Fruit fly (Drosophila melanogaster) whole organism, embryonic: ENCODE data around the gene CG34454.

Source experiments
- Atf-2 ChIP-seq: fragments of 200-800 bp; sonication (Bioruptor generic); optimal IDR thresholded peaks from 2 replicates; lab custom pipeline; 2016; ENCODE audit warnings: missing biosample characterization, missing genetic modification characterization
- Bgb ChIP-seq: fragments of 200-800 bp; sonication (Bioruptor generic); IDR thresholded peaks from 2 replicates; pipeline ENCODE4 v1.3.6; 2022; ENCODE audit warnings: missing biosample characterization, missing genetic modification characterization; ENCODE audit not compliant: partially characterized antibody
- CG10979 ChIP-seq: fragments of 200-800 bp; sonication (Bioruptor generic); optimal IDR thresholded peaks from 2 replicates; lab custom pipeline; 2018; ENCODE audit warnings: missing biosample characterization, mild to moderate bottlenecking, missing genetic modification characterization, moderate library complexity
- CG12104 ChIP-seq: fragments of 200-800 bp; sonication (Bioruptor generic); optimal IDR thresholded peaks from 3 replicates; lab custom pipeline; 2016; ENCODE audit warnings: missing biosample characterization, missing genetic modification characterization
- CG12942 ChIP-seq: fragments of 200-800 bp; sonication (Bioruptor generic); optimal IDR thresholded peaks from 3 replicates; lab custom pipeline; 2016; ENCODE audit warnings: missing biosample characterization, missing genetic modification characterization
- CG16815 ChIP-seq: fragments of 200-800 bp; sonication (Bioruptor generic); optimal IDR thresholded peaks from 3 replicates; lab custom pipeline; 2017; ENCODE audit warnings: missing biosample characterization, mild to moderate bottlenecking, missing genetic modification characterization
- CG18262 ChIP-seq: fragments of 200-800 bp; optimal IDR thresholded peaks from 3 replicates; lab custom pipeline; 2019; ENCODE audit warnings: missing biosample characterization, mild to moderate bottlenecking, missing genetic modification characterization, moderate library complexity
- CG18476 ChIP-seq: fragments of 200-800 bp; sonication (Bioruptor generic); optimal IDR thresholded peaks from 2 replicates; lab custom pipeline; 2016; ENCODE audit warnings: missing biosample characterization, mild to moderate bottlenecking, missing genetic modification characterization
- CG18599 ChIP-seq: fragments of 200-800 bp; sonication (Bioruptor generic); optimal IDR thresholded peaks from 3 replicates; lab custom pipeline; 2017; ENCODE audit warnings: missing biosample characterization, missing genetic modification characterization, mild to moderate bottlenecking, moderate library complexity, missing genetic modification reagents
- CG31365 ChIP-seq: fragments of 200-800 bp; sonication (Bioruptor generic); optimal IDR thresholded peaks from 2 replicates; lab custom pipeline; 2018; ENCODE audit warnings: missing biosample characterization, mild to moderate bottlenecking, missing genetic modification characterization
- CG31441 ChIP-seq: fragments of 200-800 bp; sonication (Bioruptor generic); IDR thresholded peaks from 2 replicates; pipeline ENCODE4 v1.3.6; 2022; ENCODE audit warnings: missing biosample characterization, missing genetic modification characterization
- CG32767 ChIP-seq: fragments of 200-800 bp; sonication (Bioruptor generic); IDR thresholded peaks from 2 replicates; pipeline ENCODE4 v1.3.6; 2022; ENCODE audit warnings: missing biosample characterization, missing genetic modification characterization
- CG33557 ChIP-seq: fragments of 200-800 bp; sonication (Bioruptor generic); optimal IDR thresholded peaks from 2 replicates; lab custom pipeline; 2019; ENCODE audit warnings: missing biosample characterization, mild to moderate bottlenecking, missing genetic modification characterization, moderate library complexity
- CG4424 ChIP-seq: fragments of 200-800 bp; sonication (Bioruptor generic); optimal IDR thresholded peaks from 3 replicates; lab custom pipeline; 2016; ENCODE audit warnings: missing biosample characterization, missing genetic modification characterization
- CG6254 ChIP-seq: fragments of 200-800 bp; sonication (Bioruptor generic); optimal IDR thresholded peaks from 3 replicates; lab custom pipeline; 2017; ENCODE audit warnings: mild to moderate bottlenecking, missing biosample characterization, missing genetic modification reagents, missing genetic modification characterization
- CG8765 ChIP-seq: fragments of 200-800 bp; sonication (Bioruptor generic); IDR thresholded peaks from 2 replicates; pipeline ENCODE4 v1.3.6; 2022; ENCODE audit warnings: missing biosample characterization, missing genetic modification characterization
- CHES-1-like ChIP-seq: fragments of 200-800 bp; sonication (Bioruptor generic); optimal IDR thresholded peaks from 2 replicates; lab custom pipeline; 2016; ENCODE audit warnings: missing biosample characterization, missing genetic modification characterization
- Chrac-16 ChIP-seq: fragments of 200-800 bp; sonication (Bioruptor generic); optimal IDR thresholded peaks from 3 replicates; lab custom pipeline; 2016; ENCODE audit warnings: missing biosample characterization, missing genetic modification characterization
- CkIIα-i1 ChIP-seq: fragments of 200-800 bp; sonication (Bioruptor generic); IDR thresholded peaks from 2 replicates; pipeline ENCODE4 v1.3.6; 2022; ENCODE audit warnings: missing biosample characterization, missing genetic modification characterization
- Dip2 ChIP-seq: fragments of 200-800 bp; sonication (Bioruptor generic); IDR thresholded peaks from 2 replicates; pipeline ENCODE4 v1.3.6; 2022; ENCODE audit warnings: missing biosample characterization, missing genetic modification characterization
- Hmr ChIP-seq: fragments of 200-800 bp; sonication (Bioruptor generic); optimal IDR thresholded peaks from 3 replicates; lab custom pipeline; 2017; ENCODE audit warnings: mild to moderate bottlenecking, missing biosample characterization, missing genetic modification reagents, missing genetic modification characterization
- Ravus ChIP-seq: fragments of 200-800 bp; sonication (Bioruptor generic); IDR thresholded peaks from 2 replicates; pipeline ENCODE4 v1.3.6; 2022; ENCODE audit warnings: missing biosample characterization, missing genetic modification characterization
- Rx ChIP-seq: fragments of 200-800 bp; sonication (Bioruptor generic); IDR thresholded peaks from 2 replicates; pipeline ENCODE4 v1.3.6; 2022; ENCODE audit warnings: missing biosample characterization, missing genetic modification characterization
- Scr ChIP-seq: fragments of 200-800 bp; sonication (Bioruptor generic); IDR thresholded peaks from 2 replicates; pipeline ENCODE4 v1.3.6; 2022; ENCODE audit warnings: missing biosample characterization, missing genetic modification characterization; ENCODE audit not compliant: partially characterized antibody
- Xbp1 ChIP-seq: fragments of 200-800 bp; sonication (Bioruptor generic); optimal IDR thresholded peaks from 3 replicates; lab custom pipeline; 2016; ENCODE audit warnings: missing biosample characterization, mild to moderate bottlenecking, missing genetic modification characterization
- amos ChIP-seq: fragments of 200-800 bp; sonication (Bioruptor generic); IDR thresholded peaks from 2 replicates; pipeline ENCODE4 v1.3.6; 2022; ENCODE audit warnings: missing biosample characterization, missing genetic modification characterization; ENCODE audit not compliant: partially characterized antibody
- ato ChIP-seq: fragments of 200-800 bp; sonication (Bioruptor generic); IDR thresholded peaks from 2 replicates; pipeline ENCODE4 v1.3.6; 2022; ENCODE audit warnings: missing biosample characterization, missing genetic modification characterization; ENCODE audit not compliant: partially characterized antibody
- chn ChIP-seq: fragments of 200-800 bp; sonication (Bioruptor generic); optimal IDR thresholded peaks from 2 replicates; lab custom pipeline; 2016; ENCODE audit warnings: missing biosample characterization, missing genetic modification characterization
- crp ChIP-seq, 2 experiments: fragments of 200-800 bp; sonication (Bioruptor generic); optimal IDR thresholded peaks; 2 replicates in 1 of 2; 3 replicates in 1 of 2; lab custom pipeline; 2017; ENCODE audit warnings: missing biosample characterization in 2 of 2, missing genetic modification characterization in 2 of 2, mild to moderate bottlenecking in 1 of 2, moderate library complexity in 1 of 2
- gem ChIP-seq: fragments of 200-800 bp; sonication (Bioruptor generic); optimal IDR thresholded peaks from 2 replicates; lab custom pipeline; 2019; ENCODE audit warnings: missing biosample characterization, mild to moderate bottlenecking, missing genetic modification characterization, moderate library complexity
- grn ChIP-seq: fragments of 200-800 bp; sonication (Bioruptor generic); optimal IDR thresholded peaks from 3 replicates; lab custom pipeline; 2017; ENCODE audit warnings: missing biosample characterization, missing genetic modification characterization
- ind ChIP-seq: fragments of 200-800 bp; sonication (Bioruptor generic); optimal IDR thresholded peaks from 3 replicates; lab custom pipeline; 2016; ENCODE audit warnings: missing biosample characterization, missing genetic modification characterization
- kay ChIP-seq: fragments of 200-800 bp; sonication (Bioruptor generic); optimal IDR thresholded peaks from 2 replicates; lab custom pipeline; 2016; ENCODE audit warnings: missing biosample characterization, missing genetic modification characterization
- knrl ChIP-seq: fragments of 200-800 bp; sonication (Bioruptor generic); IDR thresholded peaks from 3 replicates; pipeline ENCODE4 v1.3.6; 2022; ENCODE audit warnings: missing biosample characterization, missing genetic modification characterization; ENCODE audit not compliant: partially characterized antibody
- lilli ChIP-seq: fragments of 200-800 bp; sonication (Bioruptor generic); optimal IDR thresholded peaks from 3 replicates; lab custom pipeline; 2016; ENCODE audit warnings: missing biosample characterization, missing genetic modification characterization
- lmd ChIP-seq: fragments of 200-800 bp; sonication (Bioruptor generic); IDR thresholded peaks from 2 replicates; pipeline ENCODE4 v1.3.6; 2022; ENCODE audit warnings: missing biosample characterization, missing genetic modification characterization
- lov ChIP-seq, 2 experiments: fragments of 200-800 bp in 1 of 2; fragments of >200 bp in 1 of 2; sonication (Bioruptor generic) in 1 of 2; IDR thresholded peaks in 1 of 2; optimal IDR thresholded peaks in 1 of 2; 2 replicates in 1 of 2; 3 replicates in 1 of 2; pipeline versions ENCODE4 v1.3.6 to Lab custom; 2017 to 2022; ENCODE audit warnings: missing biosample characterization in 1 of 2, missing genetic modification characterization in 1 of 2
- nmo ChIP-seq: fragments of 200-800 bp; sonication (Bioruptor generic); optimal IDR thresholded peaks from 2 replicates; lab custom pipeline; 2018; ENCODE audit warnings: missing biosample characterization, mild to moderate bottlenecking, missing genetic modification characterization, moderate library complexity
- oc ChIP-seq: fragments of 200-800 bp; sonication (Bioruptor generic); optimal IDR thresholded peaks from 2 replicates; lab custom pipeline; 2018; ENCODE audit warnings: missing biosample characterization, mild to moderate bottlenecking, missing genetic modification characterization, moderate library complexity
- prd ChIP-seq, 3 experiments: fragments of >200 bp in 2 of 3; fragments of 200-800 bp in 1 of 3; sonication (Bioruptor generic) in 1 of 3; optimal IDR thresholded peaks in 2 of 3; IDR thresholded peaks in 1 of 3; 2 replicates in 2 of 3; 3 replicates in 1 of 3; pipeline versions ENCODE4 v1.3.6 to Lab custom; 2017 to 2022; ENCODE audit warnings: missing biosample characterization in 1 of 3, missing genetic modification characterization in 1 of 3
- schlank ChIP-seq: fragments of 200-800 bp; sonication (Bioruptor generic); optimal IDR thresholded peaks from 2 replicates; lab custom pipeline; 2018; ENCODE audit warnings: missing biosample characterization, mild to moderate bottlenecking, missing genetic modification characterization
- sima ChIP-seq: fragments of 200-800 bp; sonication (Bioruptor generic); optimal IDR thresholded peaks from 2 replicates; lab custom pipeline; 2016; ENCODE audit warnings: missing biosample characterization, missing genetic modification characterization
- sna ChIP-seq: fragments of 200-800 bp; sonication (Bioruptor generic); IDR thresholded peaks from 2 replicates; pipeline ENCODE4 v1.3.6; 2022; ENCODE audit warnings: missing biosample characterization, missing genetic modification characterization; ENCODE audit not compliant: partially characterized antibody
- sob ChIP-seq: fragments of 200-800 bp; sonication (Bioruptor generic); IDR thresholded peaks from 2 replicates; pipeline ENCODE4 v1.3.6; 2022; ENCODE audit warnings: missing biosample characterization, missing genetic modification characterization
- sqz ChIP-seq: fragments of 200-800 bp; sonication (Bioruptor generic); optimal IDR thresholded peaks from 3 replicates; lab custom pipeline; 2018; ENCODE audit warnings: missing biosample characterization, mild to moderate bottlenecking, missing genetic modification characterization
- vvl ChIP-seq: fragments of 200-800 bp; sonication (Bioruptor generic); IDR thresholded peaks from 2 replicates; pipeline ENCODE4 v1.3.6; 2022; ENCODE audit warnings: missing biosample characterization, missing genetic modification characterization
- zfh2 ChIP-seq: fragments of 200-800 bp; sonication (Bioruptor generic); optimal IDR thresholded peaks from 2 replicates; lab custom pipeline; 2016; ENCODE audit warnings: missing biosample characterization, missing genetic modification characterization

CG34454 gene

dm6 chr3L:264378-265151 is 32.4 kb upstream of the CG34454 start, which contains the start of the genes Tudor-SN and mRpL17 (continued):
- no peak for TF ChIP-seq lov (optimal IDR thresholded peaks at IDR 0.05; lab: Kevin White, UChicago)
- TF ChIP-seq lov (GFP tag; IDR thresholded peaks at IDR 0.05; lab: Robert Waterston, UW) = no peak
- TF ChIP-seq knrl (GFP tag; lab: Robert Waterston, UW) = peak; percentile 99
- peak; percentile 44 for TF ChIP-seq CG18599
- peak in 1 of 2 experiments; percentile 83 for TF ChIP-seq crp (GFP tag; optimal IDR thresholded peaks at IDR 0.05; lab: Kevin White, UChicago)
- peak; percentile 60 for TF ChIP-seq CG4424 (GFP tag; lab: Kevin White, UChicago)
- TF ChIP-seq vvl (GFP tag; lab: Robert Waterston, UW) = peak; percentile 21
- no peak for TF ChIP-seq CG32767 (GFP tag; lab: Robert Waterston, UW)
- TF ChIP-seq CG18476 (GFP tag; lab: Kevin White, UChicago) = no peak
- TF ChIP-seq Hmr (GFP tag; lab: Kevin White, UChicago) = peak; percentile 62
- no peak for TF ChIP-seq Dip2
- peak; percentile 4 for TF ChIP-seq chn
- peak; percentile 42 for TF ChIP-seq lilli (GFP tag; lab: Kevin White, UChicago)
- TF ChIP-seq ato (GFP tag; lab: Robert Waterston, UW) = peak; percentile 95
- TF ChIP-seq ind (GFP tag; lab: Kevin White, UChicago) = peak; percentile 51
- no peak for TF ChIP-seq CG12942
- peak; percentile 48; the same call in 1 of the 2 replicates for TF ChIP-seq sob (GFP tag; lab: Robert Waterston, UW)
- no peak for TF ChIP-seq CG8765
- TF ChIP-seq prd (optimal IDR thresholded peaks at IDR 0.05; lab: Kevin White, UChicago) = no peak
- peak; percentile 42; the same call in 1 of the 3 replicates for TF ChIP-seq prd (GFP tag; IDR thresholded peaks at IDR 0.05; lab: Robert Waterston, UW)
- TF ChIP-seq Xbp1 = peak; percentile 61
- peak; percentile 20 for TF ChIP-seq CG12104 (GFP tag; lab: Kevin White, UChicago)
- no peak for TF ChIP-seq Ravus (GFP tag; lab: Robert Waterston, UW)
- peak; percentile 43 for TF ChIP-seq CG33557 (GFP tag; lab: Kevin White, UChicago)
- peak; percentile 97 for TF ChIP-seq Scr (GFP tag; lab: Robert Waterston, UW)
- TF ChIP-seq CG10979 = peak; percentile 23
- no peak; the same call in 1 of the 2 replicates for TF ChIP-seq lmd (GFP tag; lab: Robert Waterston, UW)
- TF ChIP-seq CG31441 = peak; percentile 57; the same call in 1 of the 2 replicates
- TF ChIP-seq gem = peak; percentile 69
- TF ChIP-seq CG31365 (tag; lab: Kevin White, UChicago) = no peak
- TF ChIP-seq schlank (tag; lab: Kevin White, UChicago) = no peak
- no peak for TF ChIP-seq grn (GFP tag; lab: Kevin White, UChicago)
- TF ChIP-seq nmo (GFP tag; lab: Kevin White, UChicago) = peak; percentile 63
- no peak for TF ChIP-seq sima (GFP tag; lab: Kevin White, UChicago)
- TF ChIP-seq CG16815 (GFP tag; lab: Kevin White, UChicago) = peak; percentile 8
- TF ChIP-seq sqz = peak; percentile 60
- TF ChIP-seq oc (tag; lab: Kevin White, UChicago) = no peak
- no peak for TF ChIP-seq Rx (GFP tag; lab: Robert Waterston, UW)
- no peak for TF ChIP-seq CHES-1-like (GFP tag; lab: Kevin White, UChicago)
- peak; percentile 99 for TF ChIP-seq amos (GFP tag; lab: Robert Waterston, UW)
- TF ChIP-seq kay = peak; percentile 25
- TF ChIP-seq CG6254 (GFP tag; lab: Kevin White, UChicago) = peak; percentile 33
- peak; percentile 60 for TF ChIP-seq zfh2 (GFP tag; lab: Kevin White, UChicago)
- peak; percentile 57 for TF ChIP-seq CG18262
- TF ChIP-seq sna (GFP tag; lab: Robert Waterston, UW) = peak; percentile 90
- TF ChIP-seq Atf-2 (GFP tag; lab: Kevin White, UChicago) = no peak
- TF ChIP-seq Bgb = peak; percentile 98
- no peak for TF ChIP-seq CkIIα-i1 (GFP tag; lab: Robert Waterston, UW)
- peak; percentile 40 for TF ChIP-seq Chrac-16 (GFP tag; lab: Kevin White, UChicago)
